Fruit fly (Drosophila melanogaster) whole organism, embryonic: Measurements from ENCODE around the gene Spn28Dc.

Source experiments
- Adf1 ChIP-seq: fragments of 200-800 bp; sonication (Bioruptor generic); IDR thresholded peaks from 2 replicates; pipeline ENCODE4 v1.3.6; 2022; ENCODE audit warnings: missing biosample characterization, missing genetic modification characterization
- CG10147 ChIP-seq: fragments of 200-800 bp; sonication (Bioruptor generic); optimal IDR thresholded peaks from 2 replicates; lab custom pipeline; 2019; ENCODE audit warnings: missing biosample characterization, mild to moderate bottlenecking, missing genetic modification characterization, moderate library complexity
- CG10431 ChIP-seq: fragments of 200-800 bp; sonication (Bioruptor generic); optimal IDR thresholded peaks from 3 replicates; lab custom pipeline; 2018; ENCODE audit warnings: missing biosample characterization, mild to moderate bottlenecking, missing genetic modification characterization
- CG10565 ChIP-seq: fragments of 200-800 bp; sonication (Bioruptor generic); optimal IDR thresholded peaks from 3 replicates; lab custom pipeline; 2016; ENCODE audit warnings: missing biosample characterization, mild to moderate bottlenecking, missing genetic modification characterization
- CG10959 ChIP-seq: fragments of 200-800 bp; sonication (Bioruptor generic); IDR thresholded peaks from 2 replicates; pipeline ENCODE4 v1.3.6; 2022; ENCODE audit warnings: missing biosample characterization, missing genetic modification characterization
- CG11504 ChIP-seq: fragments of 200-800 bp; sonication (Bioruptor generic); optimal IDR thresholded peaks from 3 replicates; lab custom pipeline; 2019; ENCODE audit warnings: missing biosample characterization, mild to moderate bottlenecking, missing genetic modification characterization, moderate library complexity
- CG11695 ChIP-seq: fragments of 200-800 bp; sonication (Bioruptor generic); IDR thresholded peaks from 3 replicates; pipeline ENCODE4 v1.3.6; 2022; ENCODE audit warnings: missing biosample characterization, missing genetic modification characterization
- CG11696 ChIP-seq: fragments of 200-800 bp; sonication (Bioruptor generic); IDR thresholded peaks from 2 replicates; pipeline ENCODE4 v1.3.6; 2022; ENCODE audit warnings: missing biosample characterization, missing genetic modification characterization
- CG12236 ChIP-seq: fragments of 200-800 bp; sonication (Bioruptor generic); optimal IDR thresholded peaks from 2 replicates; lab custom pipeline; 2016; ENCODE audit warnings: missing biosample characterization, missing genetic modification characterization
- CG13287 ChIP-seq: fragments of 200-800 bp; sonication (Bioruptor generic); IDR thresholded peaks from 2 replicates; pipeline ENCODE4 v1.3.6; 2022; ENCODE audit warnings: missing biosample characterization, missing genetic modification characterization; ENCODE audit not compliant: partially characterized antibody
- CG15514 ChIP-seq: fragments of 200-800 bp; sonication (Bioruptor generic); optimal IDR thresholded peaks from 3 replicates; lab custom pipeline; 2017; ENCODE audit warnings: missing biosample characterization, missing genetic modification characterization, mild to moderate bottlenecking, moderate library complexity, missing genetic modification reagents
- CG1647 ChIP-seq: fragments of 200-800 bp; sonication (Bioruptor generic); optimal IDR thresholded peaks from 3 replicates; lab custom pipeline; 2016; ENCODE audit warnings: missing biosample characterization, missing genetic modification characterization
- CG17328 ChIP-seq: fragments of 200-800 bp; sonication (Bioruptor generic); IDR thresholded peaks from 2 replicates; pipeline ENCODE4 v1.3.6; 2022; ENCODE audit warnings: missing biosample characterization, missing genetic modification characterization
- CG2129 ChIP-seq: fragments of 200-800 bp; sonication (Bioruptor generic); IDR thresholded peaks from 2 replicates; pipeline ENCODE4 v1.3.6; 2022; ENCODE audit warnings: missing biosample characterization, missing genetic modification characterization; ENCODE audit not compliant: partially characterized antibody
- CG32767 ChIP-seq: fragments of 200-800 bp; sonication (Bioruptor generic); IDR thresholded peaks from 2 replicates; pipeline ENCODE4 v1.3.6; 2022; ENCODE audit warnings: missing biosample characterization, missing genetic modification characterization
- CG34224 ChIP-seq: fragments of 200-800 bp; sonication (Bioruptor generic); IDR thresholded peaks from 3 replicates; pipeline ENCODE4 v1.3.6; 2022; ENCODE audit warnings: missing biosample characterization, missing genetic modification characterization; ENCODE audit not compliant: partially characterized antibody
- CG6854 ChIP-seq: fragments of 200-800 bp; sonication (Bioruptor generic); optimal IDR thresholded peaks from 3 replicates; lab custom pipeline; 2017; ENCODE audit warnings: missing biosample characterization, mild to moderate bottlenecking, missing genetic modification characterization
- CG7839 ChIP-seq: fragments of 200-800 bp; sonication (Bioruptor generic); optimal IDR thresholded peaks from 3 replicates; lab custom pipeline; 2018; ENCODE audit warnings: missing biosample characterization, mild to moderate bottlenecking, missing genetic modification characterization, moderate library complexity
- CG8388 ChIP-seq: fragments of 200-800 bp; sonication (Bioruptor generic); optimal IDR thresholded peaks from 2 replicates; lab custom pipeline; 2019; ENCODE audit warnings: missing biosample characterization, mild to moderate bottlenecking, missing genetic modification characterization, moderate library complexity
- CG9727 ChIP-seq: fragments of 200-800 bp; sonication (Bioruptor generic); optimal IDR thresholded peaks from 3 replicates; lab custom pipeline; 2017; ENCODE audit warnings: missing biosample characterization, mild to moderate bottlenecking, missing genetic modification characterization
- D19A ChIP-seq: fragments of 200-800 bp; optimal IDR thresholded peaks from 3 replicates; lab custom pipeline; 2019; ENCODE audit warnings: missing biosample characterization, mild to moderate bottlenecking, missing genetic modification characterization, moderate library complexity
- Doc3 ChIP-seq: fragments of 200-800 bp; sonication (Bioruptor generic); IDR thresholded peaks from 3 replicates; pipeline ENCODE4 v1.3.6; 2022; ENCODE audit warnings: missing biosample characterization, missing genetic modification characterization; ENCODE audit not compliant: partially characterized antibody
- HLH54F ChIP-seq: fragments of 200-800 bp; sonication (Bioruptor generic); optimal IDR thresholded peaks from 3 replicates; lab custom pipeline; 2016; ENCODE audit warnings: missing biosample characterization, missing genetic modification characterization
- Oaz ChIP-seq: fragments of 200-800 bp; sonication (Bioruptor generic); IDR thresholded peaks from 2 replicates; pipeline ENCODE4 v1.3.6; 2022; ENCODE audit warnings: missing biosample characterization, missing genetic modification characterization
- Six4 ChIP-seq: fragments of 200-800 bp; sonication (Bioruptor generic); optimal IDR thresholded peaks from 2 replicates; lab custom pipeline; 2016; ENCODE audit warnings: missing biosample characterization, missing genetic modification characterization
- Sry-β ChIP-seq: fragments of 200-800 bp; sonication (Bioruptor generic); optimal IDR thresholded peaks from 2 replicates; lab custom pipeline; 2018; ENCODE audit warnings: missing biosample characterization, mild to moderate bottlenecking, missing genetic modification characterization, moderate library complexity
- TFAM ChIP-seq: fragments of 200-800 bp; sonication (Bioruptor generic); optimal IDR thresholded peaks from 2 replicates; lab custom pipeline; 2017; ENCODE audit warnings: missing biosample characterization, missing genetic modification characterization, inconsistent platforms
- Tbp ChIP-seq: fragments of >200 bp; optimal IDR thresholded peaks from 2 replicates; lab custom pipeline; 2018; ENCODE audit warnings: missing biosample characterization, missing genetic modification characterization
- Usf ChIP-seq: fragments of 200-800 bp; sonication (Bioruptor generic); optimal IDR thresholded peaks from 2 replicates; lab custom pipeline; 2017; ENCODE audit warnings: missing genotype, missing biosample characterization, missing genetic modification characterization
- dpn ChIP-seq, 2 experiments: fragments of 200-800 bp; sonication (Bioruptor generic); optimal IDR thresholded peaks; 3 replicates each; lab custom pipeline; 2016; ENCODE audit warnings: missing biosample characterization in 2 of 2, missing genetic modification characterization in 2 of 2
- dysf ChIP-seq: fragments of 200-800 bp; sonication (Bioruptor generic); IDR thresholded peaks from 3 replicates; pipeline ENCODE4 v1.3.6; 2022; ENCODE audit warnings: missing biosample characterization, missing genetic modification characterization
- ftz-f1 ChIP-seq: fragments of 200-800 bp; sonication (Bioruptor generic); optimal IDR thresholded peaks from 2 replicates; lab custom pipeline; 2016; ENCODE audit warnings: missing biosample characterization, missing genetic modification characterization
- gce ChIP-seq: fragments of 200-800 bp; sonication (Bioruptor generic); IDR thresholded peaks from 3 replicates; pipeline ENCODE4 v1.3.6; 2022; ENCODE audit warnings: missing biosample characterization, missing genetic modification characterization
- gsb-n ChIP-seq: fragments of 200-800 bp; sonication (Bioruptor generic); optimal IDR thresholded peaks from 3 replicates; lab custom pipeline; 2018; ENCODE audit warnings: missing biosample characterization, mild to moderate bottlenecking, missing genetic modification characterization
- jigr1 ChIP-seq: fragments of 200-800 bp; sonication (Bioruptor generic); IDR thresholded peaks from 3 replicates; pipeline ENCODE4 v1.3.6; 2022; ENCODE audit warnings: missing biosample characterization, missing genetic modification characterization
- kah ChIP-seq: fragments of 200-800 bp; sonication (Bioruptor generic); optimal IDR thresholded peaks from 2 replicates; lab custom pipeline; 2018; ENCODE audit warnings: missing biosample characterization, mild to moderate bottlenecking, missing genetic modification characterization
- lov ChIP-seq, 2 experiments: fragments of 200-800 bp in 1 of 2; fragments of >200 bp in 1 of 2; sonication (Bioruptor generic) in 1 of 2; IDR thresholded peaks in 1 of 2; optimal IDR thresholded peaks in 1 of 2; 2 replicates in 1 of 2; 3 replicates in 1 of 2; pipeline versions ENCODE4 v1.3.6 to Lab custom; 2017 to 2022; ENCODE audit warnings: missing biosample characterization in 1 of 2, missing genetic modification characterization in 1 of 2
- maf-S ChIP-seq: fragments of 200-800 bp; sonication (Bioruptor generic); optimal IDR thresholded peaks from 2 replicates; lab custom pipeline; 2016; ENCODE audit warnings: missing biosample characterization, missing genetic modification characterization
- pnt ChIP-seq: fragments of 200-800 bp; sonication (Bioruptor generic); optimal IDR thresholded peaks from 3 replicates; lab custom pipeline; 2016; ENCODE audit warnings: missing biosample characterization, missing genetic modification characterization
- prd ChIP-seq, 3 experiments: fragments of >200 bp in 2 of 3; fragments of 200-800 bp in 1 of 3; sonication (Bioruptor generic) in 1 of 3; optimal IDR thresholded peaks in 2 of 3; IDR thresholded peaks in 1 of 3; 2 replicates in 2 of 3; 3 replicates in 1 of 3; pipeline versions ENCODE4 v1.3.6 to Lab custom; 2017 to 2022; ENCODE audit warnings: missing biosample characterization in 1 of 3, missing genetic modification characterization in 1 of 3
- row ChIP-seq: fragments of 200-800 bp; sonication (Bioruptor generic); IDR thresholded peaks from 3 replicates; pipeline ENCODE4 v1.3.6; 2022; ENCODE audit warnings: missing biosample characterization, missing genetic modification characterization
- sens-2 ChIP-seq: fragments of 200-800 bp; sonication (Bioruptor generic); IDR thresholded peaks from 2 replicates; pipeline ENCODE4 v1.3.6; 2022; ENCODE audit warnings: missing biosample characterization, missing genetic modification characterization
- sr ChIP-seq: fragments of 200-800 bp; sonication (Bioruptor generic); IDR thresholded peaks from 3 replicates; pipeline ENCODE4 v1.3.6; 2022; ENCODE audit warnings: missing biosample characterization, missing genetic modification characterization
- sug ChIP-seq: fragments of 200-800 bp; optimal IDR thresholded peaks from 2 replicates; lab custom pipeline; 2019; ENCODE audit warnings: missing biosample characterization, mild to moderate bottlenecking, missing genetic modification characterization, moderate library complexity
- tio ChIP-seq: fragments of 200-800 bp; sonication (Bioruptor generic); optimal IDR thresholded peaks from 2 replicates; lab custom pipeline; 2017; ENCODE audit warnings: missing biosample characterization, missing genetic modification characterization, inconsistent platforms
- tll ChIP-seq, 2 experiments: fragments of 200-800 bp in 1 of 2; fragments of >200 bp in 1 of 2; sonication (Bioruptor generic) in 1 of 2; optimal IDR thresholded peaks; 2 replicates each; lab custom pipeline; 2017 to 2019; ENCODE audit warnings: missing biosample characterization in 2 of 2, missing genetic modification characterization in 2 of 2, mild to moderate bottlenecking in 1 of 2, moderate library complexity in 1 of 2
- trh ChIP-seq: fragments of 200-800 bp; sonication (Bioruptor generic); optimal IDR thresholded peaks from 2 replicates; lab custom pipeline; 2016; ENCODE audit warnings: missing biosample characterization, missing genetic modification characterization
- twi ChIP-seq: fragments of 200-800 bp; optimal IDR thresholded peaks from 2 replicates; lab custom pipeline; 2019; ENCODE audit warnings: missing biosample characterization, mild to moderate bottlenecking, missing genetic modification characterization, moderate library complexity
- zen2 ChIP-seq: fragments of 200-800 bp; sonication (Bioruptor generic); IDR thresholded peaks from 3 replicates; pipeline ENCODE4 v1.3.6; 2022; ENCODE audit warnings: missing biosample characterization, missing genetic modification characterization; ENCODE audit not compliant: partially characterized antibody

The Spn28Dc gene

dm6 chr2L:8030693-8031210 lies 23.7 kb upstream of the Spn28Dc start, which contains the start of gene Cka (continued):
- TF ChIP-seq kah (GFP tag; lab: Kevin White, UChicago) (no peak), Sry-β (GFP tag; lab: Kevin White, UChicago) (no peak), Oaz (GFP tag; lab: Robert Waterston, UW) (no peak), CG10565 (GFP tag; lab: Kevin White, UChicago) (no peak), CG12236 (GFP tag; lab: Kevin White, UChicago) (no peak), CG15514 (GFP tag; lab: Kevin White, UChicago) (peak; percentile 12), CG11695 (no peak), Tbp (GFP tag; lab: Kevin White, UChicago) (no peak), zen2 (no peak), Usf (no peak), CG7839 (tag; lab: Kevin White, UChicago) (no peak), CG8388 (GFP tag; lab: Kevin White, UChicago) (no peak), row (GFP tag; lab: Robert Waterston, UW) (no peak), HLH54F (GFP tag; lab: Kevin White, UChicago) (no peak), twi (tag; lab: Kevin White, UChicago) (peak; percentile 12), trh (GFP tag; lab: Kevin White, UChicago) (no peak), sens-2 (no peak), CG34224 (peak; percentile 34; the same call in 1 of the 3 replicates), tio (GFP tag; lab: Kevin White, UChicago) (no peak), CG13287 (GFP tag; lab: Robert Waterston, UW) (0 out of 2 replicates have a peak, but pooled peaks have one; percentile 17), Doc3 (GFP tag; lab: Robert Waterston, UW) (no peak), CG10959 (no peak), CG11696 (GFP tag; lab: Robert Waterston, UW) (no peak), CG9727 (GFP tag; lab: Kevin White, UChicago) (peak; percentile 2), gce (no peak), CG1647 (GFP tag; lab: Kevin White, UChicago) (no peak), CG17328 (GFP tag; lab: Robert Waterston, UW) (no peak), dysf (no peak), jigr1 (GFP tag; lab: Robert Waterston, UW) (no peak), dpn (GFP tag; optimal IDR thresholded peaks at IDR 0.05; lab: Kevin White, UChicago) (no peak), CG32767 (GFP tag; lab: Robert Waterston, UW) (peak; percentile 77), pnt (GFP tag; lab: Kevin White, UChicago) (no peak), TFAM (no peak), ftz-f1 (GFP tag; lab: Kevin White, UChicago) (peak; percentile 69), CG11504 (tag; lab: Kevin White, UChicago) (no peak), tll (GFP tag; optimal IDR thresholded peaks at IDR 0.05; lab: Kevin White, UChicago) (peak in 1 of 2 experiments; percentile 75), CG10431 (GFP tag; lab: Kevin White, UChicago) (no peak), CG10147 (peak; percentile 21), maf-S (GFP tag; lab: Kevin White, UChicago) (no peak), sr (GFP tag; lab: Robert Waterston, UW) (0 out of 3 replicates have a peak, but pooled peaks have one; percentile 12), CG6854 (GFP tag; lab: Kevin White, UChicago) (no peak), Adf1 (GFP tag; lab: Robert Waterston, UW) (no peak; the same call in 1 of the 2 replicates), sug (tag; lab: Kevin White, UChicago) (no peak), Six4 (GFP tag; lab: Kevin White, UChicago) (no peak), lov (optimal IDR thresholded peaks at IDR 0.05; lab: Kevin White, UChicago) (no peak), lov (GFP tag; IDR thresholded peaks at IDR 0.05; lab: Robert Waterston, UW) (no peak), D19A (tag; lab: Kevin White, UChicago) (no peak), prd (optimal IDR thresholded peaks at IDR 0.05; lab: Kevin White, UChicago) (no peak), prd (GFP tag; IDR thresholded peaks at IDR 0.05; lab: Robert Waterston, UW) (peak; percentile 41; the same call in 1 of the 3 replicates), gsb-n (peak; percentile 52), CG2129 (GFP tag; lab: Robert Waterston, UW) (no peak)
